Worm (Caenorhabditis elegans) whole organism, late embryonic: Measurements from ENCODE around the gene Y53G8AM.8.
A peak's percentile ranks its signal among the peaks of the same experiment; 100 is the strongest.

ENCODE experiments used
- C08G9.2 ChIP-seq: sonication (generic microtip); optimal IDR thresholded peaks from 2 replicates; lab custom pipeline; 2016; ENCODE audit warnings: mild to moderate bottlenecking, missing genetic modification characterization, moderate library complexity, missing compliant biosample characterization
- C38D4.7 ChIP-seq: fragments of 200-800 bp; sonication (Bioruptor generic); optimal IDR thresholded peaks from 2 replicates; lab custom pipeline; 2018; ENCODE audit warnings: mild to moderate bottlenecking, missing genetic modification characterization, moderate library complexity, missing compliant biosample characterization
- K09A11.1 ChIP-seq: sonication (generic microtip); optimal IDR thresholded peaks from 2 replicates; lab custom pipeline; 2017; ENCODE audit warnings: antibody characterized with exemption, mild to moderate bottlenecking, missing genetic modification characterization, missing compliant biosample characterization; ENCODE audit not compliant: insufficient read depth
- ahr-1 ChIP-seq: sonication (generic microtip); optimal IDR thresholded peaks from 2 replicates; lab custom pipeline; 2016; ENCODE audit warnings: missing genetic modification characterization, missing compliant biosample characterization
- ama-1 ChIP-seq: fragments of 150-350 bp; optimal IDR thresholded peaks from 2 replicates; lab custom pipeline; 2014
- ceh-14 ChIP-seq: sonication (generic microtip); optimal IDR thresholded peaks from 2 replicates; lab custom pipeline; 2016; ENCODE audit warnings: missing genotype, missing genetic modification characterization, missing compliant biosample characterization
- ceh-18 ChIP-seq: sonication (generic microtip); optimal IDR thresholded peaks from 2 replicates; lab custom pipeline; 2016; ENCODE audit warnings: missing genetic modification characterization, missing compliant biosample characterization
- ceh-2 ChIP-seq: sonication (generic microtip); optimal IDR thresholded peaks from 2 replicates; lab custom pipeline; 2016; ENCODE audit warnings: missing genotype, missing genetic modification characterization, missing compliant biosample characterization
- ceh-22 ChIP-seq: sonication (generic microtip); optimal IDR thresholded peaks from 2 replicates; lab custom pipeline; 2017; ENCODE audit warnings: missing biosample characterization, missing genetic modification characterization
- ceh-24 ChIP-seq: sonication (generic microtip); optimal IDR thresholded peaks from 2 replicates; lab custom pipeline; 2016; ENCODE audit warnings: mild to moderate bottlenecking, missing genetic modification characterization, missing compliant biosample characterization
- ceh-31 ChIP-seq: sonication (generic microtip); optimal IDR thresholded peaks from 2 replicates; lab custom pipeline; 2016; ENCODE audit warnings: missing genetic modification characterization, missing compliant biosample characterization
- ceh-34 ChIP-seq: sonication (generic microtip); optimal IDR thresholded peaks from 2 replicates; lab custom pipeline; 2016; ENCODE audit warnings: mild to moderate bottlenecking, missing genetic modification characterization, missing compliant biosample characterization
- ceh-45 ChIP-seq: fragments of 200-800 bp; sonication (Bioruptor generic); IDR thresholded peaks from 2 replicates; pipeline ENCODE4 v1.3.6; 2022; ENCODE audit warnings: missing genetic modification reagents, missing genetic modification characterization, missing compliant biosample characterization
- ceh-48 ChIP-seq: sonication (generic microtip); optimal IDR thresholded peaks from 2 replicates; lab custom pipeline; 2016; ENCODE audit warnings: missing genetic modification characterization, inconsistent platforms, missing compliant biosample characterization
- ceh-6 ChIP-seq: fragments of 200-800 bp; sonication (Bioruptor generic); optimal IDR thresholded peaks from 2 replicates; lab custom pipeline; 2018; ENCODE audit warnings: mild to moderate bottlenecking, missing genetic modification characterization, missing compliant biosample characterization
- ceh-9 ChIP-seq: sonication (generic microtip); optimal IDR thresholded peaks from 2 replicates; lab custom pipeline; 2016; ENCODE audit warnings: mild to moderate bottlenecking, missing genetic modification characterization, inconsistent platforms, missing compliant biosample characterization
- che-1 ChIP-seq: sonication (generic microtip); optimal IDR thresholded peaks from 2 replicates; lab custom pipeline; 2016; ENCODE audit warnings: mild to moderate bottlenecking, missing genetic modification characterization, missing compliant biosample characterization
- dmd-4 ChIP-seq: sonication (generic microtip); optimal IDR thresholded peaks from 2 replicates; lab custom pipeline; 2016; ENCODE audit warnings: borderline replicate concordance, missing genetic modification characterization, missing compliant biosample characterization
- dve-1 ChIP-seq: sonication (generic microtip); optimal IDR thresholded peaks from 2 replicates; lab custom pipeline; 2017; ENCODE audit warnings: antibody characterized with exemption, mild to moderate bottlenecking, missing genetic modification characterization, missing compliant biosample characterization
- elt-2 ChIP-seq: sonication (generic microtip); optimal IDR thresholded peaks from 2 replicates; lab custom pipeline; 2016; ENCODE audit warnings: missing genetic modification reagents, missing genetic modification characterization, missing compliant biosample characterization
- ets-4 ChIP-seq: sonication (generic microtip); optimal IDR thresholded peaks from 2 replicates; lab custom pipeline; 2016; ENCODE audit warnings: missing genetic modification characterization, missing compliant biosample characterization
- eyg-1 ChIP-seq: sonication (generic microtip); optimal IDR thresholded peaks from 2 replicates; lab custom pipeline; 2016; ENCODE audit warnings: missing genotype, missing genetic modification characterization, missing compliant biosample characterization
- fkh-10 ChIP-seq: fragments of 150-350 bp; optimal IDR thresholded peaks from 2 replicates; lab custom pipeline; 2014; ENCODE audit warnings: missing biosample characterization, missing genetic modification reagents, missing genetic modification characterization
- fkh-6 ChIP-seq: sonication (generic microtip); optimal IDR thresholded peaks from 2 replicates; lab custom pipeline; 2016; ENCODE audit warnings: missing genetic modification characterization, missing compliant biosample characterization
- gmeb-2 ChIP-seq: sonication (generic microtip); optimal IDR thresholded peaks from 2 replicates; lab custom pipeline; 2016; ENCODE audit warnings: missing genetic modification characterization, inconsistent platforms, missing compliant biosample characterization
- hlh-30 ChIP-seq: sonication (generic microtip); optimal IDR thresholded peaks from 2 replicates; lab custom pipeline; 2017; ENCODE audit warnings: antibody characterized with exemption, missing genetic modification characterization, missing compliant biosample characterization; ENCODE audit not compliant: insufficient read depth
- hlh-6 ChIP-seq: sonication (generic microtip); optimal IDR thresholded peaks from 2 replicates; lab custom pipeline; 2016; ENCODE audit warnings: missing genotype, missing genetic modification characterization, missing compliant biosample characterization
- hlh-8 ChIP-seq: sonication (generic microtip); optimal IDR thresholded peaks from 2 replicates; lab custom pipeline; 2016; ENCODE audit warnings: missing genotype, missing genetic modification characterization, missing compliant biosample characterization
- lim-6 ChIP-seq: sonication (generic microtip); optimal IDR thresholded peaks from 2 replicates; lab custom pipeline; 2016; ENCODE audit warnings: missing genetic modification characterization, missing compliant biosample characterization
- nfya-1 ChIP-seq: sonication (generic microtip); optimal IDR thresholded peaks from 2 replicates; lab custom pipeline; 2017; ENCODE audit warnings: missing genetic modification characterization, mild to moderate bottlenecking, missing compliant biosample characterization, antibody characterized with exemption, moderate library complexity
- nhr-11 ChIP-seq: fragments of 150-350 bp; optimal IDR thresholded peaks from 2 replicates; lab custom pipeline; 2014; ENCODE audit warnings: missing biosample characterization, missing genetic modification characterization
- nhr-232 ChIP-seq: sonication (generic microtip); optimal IDR thresholded peaks from 2 replicates; lab custom pipeline; 2016; ENCODE audit warnings: missing genetic modification characterization, missing compliant biosample characterization
- npax-4 ChIP-seq: sonication (generic microtip); optimal IDR thresholded peaks from 2 replicates; lab custom pipeline; 2016; ENCODE audit warnings: missing genetic modification characterization, missing compliant biosample characterization
- odd-2 ChIP-seq: sonication (generic microtip); optimal IDR thresholded peaks from 2 replicates; lab custom pipeline; 2017; ENCODE audit warnings: antibody characterized with exemption, mild to moderate bottlenecking, missing genetic modification characterization, missing compliant biosample characterization
- pag-3 ChIP-seq: sonication (generic microtip); optimal IDR thresholded peaks from 2 replicates; lab custom pipeline; 2016; ENCODE audit warnings: missing compliant biosample characterization, missing genetic modification characterization, borderline replicate concordance
- pat-9 ChIP-seq: fragments of 200-800 bp; sonication (Bioruptor generic); optimal IDR thresholded peaks from 2 replicates; lab custom pipeline; 2018; ENCODE audit warnings: mild to moderate bottlenecking, missing genetic modification characterization, moderate library complexity, missing compliant biosample characterization
- pha-2 ChIP-seq: sonication (generic microtip); optimal IDR thresholded peaks from 2 replicates; lab custom pipeline; 2017; ENCODE audit warnings: mild to moderate bottlenecking, missing genetic modification characterization, missing compliant biosample characterization
- pha-4 ChIP-seq: fragments of 150-350 bp; optimal IDR thresholded peaks from 2 replicates; lab custom pipeline; 2018; ENCODE audit warnings: missing biosample characterization, missing genetic modification reagents, missing genetic modification characterization
- pros-1 ChIP-seq: fragments of 150-350 bp; optimal IDR thresholded peaks from 2 replicates; lab custom pipeline; 2014; ENCODE audit warnings: missing biosample characterization, missing genetic modification reagents, missing genetic modification characterization
- ref-2 ChIP-seq: sonication (generic microtip); optimal IDR thresholded peaks from 2 replicates; lab custom pipeline; 2016; ENCODE audit warnings: missing genetic modification characterization, missing compliant biosample characterization
- rnt-1 ChIP-seq: sonication (generic microtip); optimal IDR thresholded peaks from 2 replicates; lab custom pipeline; 2016; ENCODE audit warnings: missing genetic modification characterization, missing compliant biosample characterization
- sdc-2 ChIP-seq: sonication (generic microtip); optimal IDR thresholded peaks from 2 replicates; lab custom pipeline; 2016; ENCODE audit warnings: missing genotype, missing genetic modification characterization, missing compliant biosample characterization
- sox-2 ChIP-seq: fragments of 200-800 bp; sonication (Bioruptor generic); IDR thresholded peaks from 2 replicates; pipeline ENCODE4 v1.3.6; 2022; ENCODE audit warnings: missing genetic modification reagents, missing genetic modification characterization, missing compliant biosample characterization
- sox-4 ChIP-seq: sonication (generic microtip); optimal IDR thresholded peaks from 2 replicates; lab custom pipeline; 2017; ENCODE audit warnings: mild to moderate bottlenecking, missing genetic modification characterization, inconsistent platforms, missing compliant biosample characterization
- tbx-2 ChIP-seq: sonication (generic microtip); optimal IDR thresholded peaks from 2 replicates; lab custom pipeline; 2016; ENCODE audit warnings: missing genetic modification characterization, missing compliant biosample characterization
- unc-3 ChIP-seq, 2 experiments: fragments of 200-800 bp in 1 of 2; sonication (Bioruptor generic) in 1 of 2; sonication (generic microtip) in 1 of 2; conservative IDR thresholded peaks in 1 of 2; optimal IDR thresholded peaks in 1 of 2; 2 replicates each; pipeline versions ENCODE4 v1.3.6 to Lab custom; 2016 to 2022; ENCODE audit warnings: missing compliant biosample characterization in 2 of 2, missing genetic modification characterization in 2 of 2, missing genetic modification reagents in 1 of 2
- unc-42 ChIP-seq: sonication (generic microtip); optimal IDR thresholded peaks from 2 replicates; lab custom pipeline; 2016; ENCODE audit warnings: missing genotype, missing genetic modification characterization, missing compliant biosample characterization
- unc-55 ChIP-seq: sonication (generic microtip); optimal IDR thresholded peaks from 2 replicates; lab custom pipeline; 2017; ENCODE audit warnings: missing biosample characterization, missing genetic modification reagents, missing genetic modification characterization
- unc-86 ChIP-seq: sonication (generic microtip); optimal IDR thresholded peaks from 2 replicates; lab custom pipeline; 2016; ENCODE audit warnings: missing genetic modification characterization, missing compliant biosample characterization
- ztf-16 ChIP-seq: sonication (generic microtip); optimal IDR thresholded peaks from 2 replicates; lab custom pipeline; 2017; ENCODE audit warnings: missing genetic modification characterization, missing compliant biosample characterization

Gene Y53G8AM.8

DNA sequence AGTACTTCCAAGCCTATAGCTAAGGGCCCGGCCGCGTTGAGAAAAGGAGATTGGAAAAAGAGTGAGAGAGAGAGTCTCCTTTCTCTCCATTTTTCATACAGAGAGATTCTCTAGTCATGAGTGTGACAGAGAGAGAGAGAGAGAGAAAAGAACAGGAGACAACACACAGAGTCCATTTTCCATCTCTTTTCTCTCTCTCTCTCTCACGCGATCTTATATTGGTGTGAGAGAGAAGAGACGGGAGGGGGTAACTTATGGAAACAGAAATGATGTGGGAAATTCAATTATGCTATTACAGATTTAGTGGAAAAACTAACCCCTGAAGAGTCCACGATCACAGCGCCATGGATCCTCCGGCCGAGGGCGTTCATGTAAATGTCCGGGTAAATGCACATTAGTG is 5.4 kb downstream of the Y53G8AM.8 start:
- TF ChIP-seq tbx-2 (peak; percentile 35), nfya-1 (tag; lab: Kevin White, UChicago) (peak; percentile 73), ceh-31 (peak; percentile 57), sdc-2 (tag; lab: Kevin White, UChicago) (no peak), ceh-34 (peak; percentile 10), sox-2 (GFP tag; lab: Robert Waterston, UW) (no peak), rnt-1 (tag; lab: Kevin White, UChicago) (peak; percentile 28), ceh-22 (tag; lab: Kevin White, UChicago) (no peak), pha-2 (tag; lab: Kevin White, UChicago) (no peak), pros-1 (tag; lab: Kevin White, UChicago) (peak; percentile 25), hlh-30 (tag; lab: Kevin White, UChicago) (peak; percentile 86), unc-55 (GFP tag; lab: Kevin White, UChicago) (peak; percentile 53), nhr-232 (tag; lab: Kevin White, UChicago) (no peak), unc-42 (tag; lab: Kevin White, UChicago) (peak; percentile 82), ceh-18 (tag; lab: Kevin White, UChicago) (peak; percentile 34)

DNA sequence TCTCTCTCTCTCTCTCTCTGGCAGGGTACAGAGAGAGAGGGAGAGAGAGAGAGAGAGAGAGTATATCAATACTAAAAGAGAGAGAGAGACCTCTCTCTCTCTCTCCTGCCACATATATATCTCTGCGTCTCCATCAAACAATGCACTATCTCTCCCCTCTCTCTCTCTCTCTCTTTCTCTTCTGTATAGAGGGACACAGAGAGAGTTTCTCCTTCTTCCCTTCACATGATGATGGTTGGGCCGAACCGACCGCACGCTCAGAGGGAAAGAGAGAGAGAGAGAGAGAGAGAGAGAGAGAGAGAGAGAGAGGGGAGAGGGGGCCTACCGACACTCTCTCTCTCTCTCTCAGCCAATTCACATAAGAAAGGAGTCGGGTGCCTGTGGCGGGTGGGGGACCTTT is 6.8 kb downstream of the Y53G8AM.8 start:
- no peak for TF ChIP-seq unc-86 (tag; lab: Kevin White, UChicago)
- no peak for TF ChIP-seq ets-4 (tag; lab: Kevin White, UChicago)
- peak; percentile 79 for TF ChIP-seq ceh-18 (tag; lab: Kevin White, UChicago)
- peak; percentile 14 for TF ChIP-seq elt-2 (tag; lab: Kevin White, UChicago)
- TF ChIP-seq sdc-2 (tag; lab: Kevin White, UChicago): peak; percentile 33
- TF ChIP-seq ceh-6 (GFP tag; lab: Kevin White, UChicago): no peak
- TF ChIP-seq ceh-45 (GFP tag; lab: Robert Waterston, UW): no peak
- TF ChIP-seq odd-2: no peak
- TF ChIP-seq ceh-2 (tag; lab: Kevin White, UChicago): peak; percentile 54
- peak; percentile 45 for TF ChIP-seq ceh-14 (tag; lab: Kevin White, UChicago)
- TF ChIP-seq pha-2 (tag; lab: Kevin White, UChicago): no peak
- no peak for TF ChIP-seq C08G9.2 (tag; lab: Kevin White, UChicago)
- no peak for TF ChIP-seq fkh-10 (GFP tag; lab: Kevin White, UChicago)
- peak; percentile 18 for TF ChIP-seq C38D4.7 (GFP tag; lab: Kevin White, UChicago)
- no peak for TF ChIP-seq gmeb-2 (tag; lab: Kevin White, UChicago)
- TF ChIP-seq pag-3 (tag; lab: Kevin White, UChicago): no peak
- TF ChIP-seq ref-2 (tag; lab: Kevin White, UChicago): peak; percentile 66
- TF ChIP-seq ceh-9 (tag; lab: Kevin White, UChicago): no peak
- no peak for TF ChIP-seq ama-1 (lab: Kevin White, UChicago)
- TF ChIP-seq K09A11.1 (tag; lab: Kevin White, UChicago): no peak
- no peak for TF ChIP-seq ceh-48
- no peak for TF ChIP-seq unc-3 (GFP tag; conservative IDR thresholded peaks at IDR 0.05; lab: Robert Waterston, UW)
- TF ChIP-seq unc-3 (tag; optimal IDR thresholded peaks at IDR 0.05; lab: Kevin White, UChicago): no peak
- no peak for TF ChIP-seq pat-9 (tag; lab: Kevin White, UChicago)
- TF ChIP-seq che-1 (tag; lab: Kevin White, UChicago): no peak
- TF ChIP-seq lim-6 (tag; lab: Kevin White, UChicago): no peak
- peak; percentile 84 for TF ChIP-seq rnt-1 (tag; lab: Kevin White, UChicago)
- no peak for TF ChIP-seq fkh-6 (tag; lab: Kevin White, UChicago)
- no peak for TF ChIP-seq dmd-4 (tag; lab: Kevin White, UChicago)
- TF ChIP-seq npax-4 (tag; lab: Kevin White, UChicago): no peak
- TF ChIP-seq hlh-6 (tag; lab: Kevin White, UChicago): no peak
- peak; percentile 45 for TF ChIP-seq dve-1 (tag; lab: Kevin White, UChicago)
- peak; percentile 79 for TF ChIP-seq unc-55 (GFP tag; lab: Kevin White, UChicago)
- TF ChIP-seq sox-4 (tag; lab: Kevin White, UChicago): no peak
- TF ChIP-seq sox-2 (GFP tag; lab: Robert Waterston, UW): no peak
- no peak for TF ChIP-seq nhr-11 (tag; lab: Kevin White, UChicago)
- TF ChIP-seq unc-42 (tag; lab: Kevin White, UChicago): peak; percentile 15
- peak; percentile 46 for TF ChIP-seq ztf-16 (tag; lab: Kevin White, UChicago)
- TF ChIP-seq hlh-8 (tag; lab: Kevin White, UChicago): peak; percentile 4
- no peak for TF ChIP-seq eyg-1 (tag; lab: Kevin White, UChicago)
- no peak for TF ChIP-seq ahr-1 (tag; lab: Kevin White, UChicago)
- TF ChIP-seq ceh-24 (tag; lab: Kevin White, UChicago): no peak
- no peak for TF ChIP-seq pha-4
